Fruit fly (Drosophila melanogaster): ENCODE data around the gene Tgs1.

The Tgs1 gene

dm6 chr3R:18274328-18275098 is 19.2 kb downstream of the Tgs1 start, which contains the start of the genes Vps39 and eIF1A:
Gene Vps39 (minus strand): TSS chr3R:18274446.
Gene eIF1A (plus strand): TSS chr3R:18274665.
- TF ChIP-seq CG8301 (tag; optimal IDR thresholded peaks at IDR 0.05) (no peak), CG12605 (GFP tag; IDR thresholded peaks at IDR 0.05) (no peak), CG10348 (GFP tag; IDR thresholded peaks at IDR 0.05) (no peak), CG13204 (GFP tag; optimal IDR thresholded peaks at IDR 0.05) (no peak), rn (GFP tag; IDR thresholded peaks at IDR 0.05) (no peak), CG15710 (tag; optimal IDR thresholded peaks at IDR 0.05) (no peak), CG34367 (tag; optimal IDR thresholded peaks at IDR 0.05) (no peak), gl (tag; optimal IDR thresholded peaks at IDR 0.05) (no peak), CG8159 (tag; optimal IDR thresholded peaks at IDR 0.05) (no peak), Ets98B (GFP tag; IDR thresholded peaks at IDR 0.05) (no peak), EcR (GFP tag; optimal IDR thresholded peaks at IDR 0.05) (no peak), CG14655 (GFP tag; optimal IDR thresholded peaks at IDR 0.05) (no peak), Pif1B (GFP tag; optimal IDR thresholded peaks at IDR 0.05) (no peak), CG4496 (GFP tag; IDR thresholded peaks at IDR 0.05) (no peak), CG9948 (tag; optimal IDR thresholded peaks at IDR 0.05) (no peak)

dm6 chr3R:18275113-18275782 is 19.9 kb downstream of the Tgs1 start:
- TF ChIP-seq CG15710 (tag; optimal IDR thresholded peaks at IDR 0.05) (peak; percentile 9), CG8159 (tag; optimal IDR thresholded peaks at IDR 0.05) (no peak), CG17806 (tag; optimal IDR thresholded peaks at IDR 0.05) (peak; percentile 25), CG32121 (GFP tag; IDR thresholded peaks at IDR 0.05) (peak; percentile 75), Pif1A (GFP tag; optimal IDR thresholded peaks at IDR 0.05) (no peak), CG13204 (GFP tag; optimal IDR thresholded peaks at IDR 0.05) (no peak), CG4496 (GFP tag; IDR thresholded peaks at IDR 0.05) (peak; percentile 69), rn (GFP tag; IDR thresholded peaks at IDR 0.05) (no peak), D1 (tag; optimal IDR thresholded peaks at IDR 0.05) (no peak), CG12605 (GFP tag; IDR thresholded peaks at IDR 0.05) (peak; percentile 67), CG14655 (GFP tag; optimal IDR thresholded peaks at IDR 0.05) (no peak), fd96Ca (GFP tag; IDR thresholded peaks at IDR 0.05) (no peak; the same call in 2 of the 3 replicates), Pif1B (GFP tag; optimal IDR thresholded peaks at IDR 0.05) (peak; percentile 5), gl (tag; optimal IDR thresholded peaks at IDR 0.05) (no peak), EcR (GFP tag; optimal IDR thresholded peaks at IDR 0.05) (peak; percentile 94), Ets98B (GFP tag; IDR thresholded peaks at IDR 0.05) (peak; percentile 10; the same call in 1 of the 2 replicates), CG34367 (tag; optimal IDR thresholded peaks at IDR 0.05) (peak; percentile 19)

dm6 chr3R:18276688-18277087 is 21.4 kb downstream of the Tgs1 start:
- TF ChIP-seq Ets98B (GFP tag; IDR thresholded peaks at IDR 0.05), result no peak
- no peak for TF ChIP-seq D1 (tag; optimal IDR thresholded peaks at IDR 0.05)
- TF ChIP-seq CG34367 (tag; optimal IDR thresholded peaks at IDR 0.05), result no peak
- no peak for TF ChIP-seq CG12605 (GFP tag; IDR thresholded peaks at IDR 0.05)
- TF ChIP-seq CG8159 (tag; optimal IDR thresholded peaks at IDR 0.05), result no peak
- no peak for TF ChIP-seq rn (GFP tag; IDR thresholded peaks at IDR 0.05)
- no peak for TF ChIP-seq CG9948 (tag; optimal IDR thresholded peaks at IDR 0.05)
- TF ChIP-seq CG17806 (tag; optimal IDR thresholded peaks at IDR 0.05), result no peak
- TF ChIP-seq CG15710 (tag; optimal IDR thresholded peaks at IDR 0.05), result no peak
- TF ChIP-seq CG10348 (GFP tag; IDR thresholded peaks at IDR 0.05), result no peak
- TF ChIP-seq CG8301 (tag; optimal IDR thresholded peaks at IDR 0.05), result no peak
- no peak for TF ChIP-seq Pif1B (GFP tag; optimal IDR thresholded peaks at IDR 0.05)
- TF ChIP-seq Snoo (tag; optimal IDR thresholded peaks at IDR 0.05), result no peak
- TF ChIP-seq CG14655 (GFP tag; optimal IDR thresholded peaks at IDR 0.05), result no peak
- no peak for TF ChIP-seq CG13204 (GFP tag; optimal IDR thresholded peaks at IDR 0.05)
- TF ChIP-seq gl (tag; optimal IDR thresholded peaks at IDR 0.05), result no peak
- no peak for TF ChIP-seq CG32121 (GFP tag; IDR thresholded peaks at IDR 0.05)
- no peak for TF ChIP-seq fd96Ca (GFP tag; IDR thresholded peaks at IDR 0.05)

- TF ChIP-seq CG32121 (GFP tag; IDR thresholded peaks at IDR 0.05) (0 out of 2 replicates have a peak, but pooled peaks have one; percentile 33), Ets98B (GFP tag; IDR thresholded peaks at IDR 0.05) (no peak)
Observed at dm6 chr3R:18277406-18277805, 22.1 kb downstream of the Tgs1 start.

- TF ChIP-seq fd96Ca (GFP tag; IDR thresholded peaks at IDR 0.05), result no peak
- TF ChIP-seq CG9948 (tag; optimal IDR thresholded peaks at IDR 0.05), result no peak
- no peak for TF ChIP-seq CG8301 (tag; optimal IDR thresholded peaks at IDR 0.05)
- TF ChIP-seq CG12605 (GFP tag; IDR thresholded peaks at IDR 0.05), result no peak
- TF ChIP-seq CG15710 (tag; optimal IDR thresholded peaks at IDR 0.05), result no peak
- no peak for TF ChIP-seq Pif1B (GFP tag; optimal IDR thresholded peaks at IDR 0.05)
- no peak for TF ChIP-seq Pif1A (GFP tag; optimal IDR thresholded peaks at IDR 0.05)
- no peak for TF ChIP-seq Ets98B (GFP tag; IDR thresholded peaks at IDR 0.05)
- TF ChIP-seq CG14655 (GFP tag; optimal IDR thresholded peaks at IDR 0.05), result no peak
- no peak for TF ChIP-seq CG10348 (GFP tag; IDR thresholded peaks at IDR 0.05)
- no peak for TF ChIP-seq CG13204 (GFP tag; optimal IDR thresholded peaks at IDR 0.05)
- no peak for TF ChIP-seq EcR (GFP tag; optimal IDR thresholded peaks at IDR 0.05)
- TF ChIP-seq CG34367 (tag; optimal IDR thresholded peaks at IDR 0.05), result no peak
- TF ChIP-seq gl (tag; optimal IDR thresholded peaks at IDR 0.05), result no peak
- TF ChIP-seq CG4496 (GFP tag; IDR thresholded peaks at IDR 0.05), result no peak
- no peak for TF ChIP-seq D1 (tag; optimal IDR thresholded peaks at IDR 0.05)
- no peak for TF ChIP-seq CG8159 (tag; optimal IDR thresholded peaks at IDR 0.05)
- no peak for TF ChIP-seq CG32121 (GFP tag; IDR thresholded peaks at IDR 0.05)
Observed at dm6 chr3R:18279494-18279893, 24.2 kb downstream of the Tgs1 start, which contains the start of gene CG7142. Gene CG7142 (minus strand): TSS chr3R:18279522.

Measured in whole organism, pupa.